Fruit fly (Drosophila melanogaster): ENCODE results near the gene Obp99b.
A peak's percentile ranks its signal among the peaks of the same experiment; 100 is the strongest.

Gene Obp99b

DNA sequence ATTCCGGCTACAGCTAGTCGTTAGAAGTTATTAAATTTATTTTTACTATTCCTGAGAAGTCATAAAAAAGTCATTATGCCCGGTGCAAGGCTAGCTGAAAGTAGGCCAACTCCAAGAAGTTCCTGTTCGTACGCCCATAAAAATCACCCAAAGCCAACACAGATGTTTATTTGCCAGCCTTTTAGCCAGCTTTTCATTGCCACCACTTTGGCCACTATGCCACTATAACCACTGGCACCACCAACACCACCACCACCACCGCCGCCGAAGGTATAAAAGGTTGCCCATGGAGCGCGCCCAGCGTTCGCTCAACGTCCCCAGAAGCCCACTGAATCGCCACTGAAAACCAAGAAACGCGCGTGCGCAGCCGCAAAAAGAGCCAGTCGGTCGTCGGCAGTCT lies 1.7 kb upstream of the Obp99b start, which contains the start of gene CG15506:
CG15506 (plus strand) TSS at position 301 of the 400 bp plus-strand sequence.
- TF ChIP-seq jim (GFP tag; optimal IDR thresholded peaks at IDR 0.05) (no peak), CG9705 (GFP tag; optimal IDR thresholded peaks at IDR 0.05) (no peak), HLH106 (tag; optimal IDR thresholded peaks at IDR 0.05) (no peak), pan (optimal IDR thresholded peaks at IDR 0.05) (no peak), CrebA (GFP tag; optimal IDR thresholded peaks at IDR 0.05; ENCODE audit: borderline replicate concordance) (no peak), br (GFP tag; optimal IDR thresholded peaks at IDR 0.05) (no peak), GATAd (GFP tag; optimal IDR thresholded peaks at IDR 0.05) (no peak), dl (GFP tag; optimal IDR thresholded peaks at IDR 0.05; ENCODE audit: insufficient read depth in 1 of 2, partially characterized antibody in 2 of 2) (no peak), Rel (GFP tag; optimal IDR thresholded peaks at IDR 0.05) (no peak), Rel (tag; optimal IDR thresholded peaks at IDR 0.05) (no peak), tai (GFP tag; optimal IDR thresholded peaks at IDR 0.05) (no peak), Abd-B (GFP tag; optimal IDR thresholded peaks at IDR 0.05) (no peak), foxo (GFP tag; optimal IDR thresholded peaks at IDR 0.05) (no peak), OdsH (GFP tag; optimal IDR thresholded peaks at IDR 0.05) (no peak), psq (GFP tag; optimal IDR thresholded peaks at IDR 0.05) (no peak), dsf (GFP tag; optimal IDR thresholded peaks at IDR 0.05; ENCODE audit: borderline replicate concordance) (no peak), Hr83 (GFP tag; optimal IDR thresholded peaks at IDR 0.05; ENCODE audit: poor library complexity, severe bottlenecking) (no peak)

DNA sequence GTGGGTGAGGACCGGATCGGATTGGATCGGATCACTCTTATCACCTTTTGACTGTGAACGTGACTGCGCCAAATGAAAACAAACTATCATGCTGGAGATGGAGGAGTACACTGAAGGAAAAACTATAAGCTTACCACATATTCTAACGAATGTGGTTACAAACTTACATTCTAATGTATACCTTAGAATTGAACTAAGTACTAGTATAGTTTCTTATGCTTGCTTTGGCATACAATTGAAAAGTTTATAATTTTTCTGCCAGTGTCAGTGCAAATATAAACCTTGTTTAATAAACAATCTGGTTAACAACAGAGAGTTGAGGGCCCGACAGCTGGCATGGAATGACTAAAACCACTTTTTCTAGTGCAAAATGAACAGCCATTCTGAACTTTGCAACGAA lies 823 bp upstream of the Obp99b start:
- TF ChIP-seq Vsx2 (GFP tag; optimal IDR thresholded peaks at IDR 0.05; ENCODE audit: partially characterized antibody) (no peak), CrebA (GFP tag; optimal IDR thresholded peaks at IDR 0.05; ENCODE audit: borderline replicate concordance) (no peak), pan (optimal IDR thresholded peaks at IDR 0.05) (no peak), dmrt93B (GFP tag; optimal IDR thresholded peaks at IDR 0.05) (no peak), Hr78 (GFP tag; optimal IDR thresholded peaks at IDR 0.05) (no peak), rgr (GFP tag; optimal IDR thresholded peaks at IDR 0.05) (no peak), CG9705 (GFP tag; optimal IDR thresholded peaks at IDR 0.05) (no peak), Hr83 (GFP tag; optimal IDR thresholded peaks at IDR 0.05; ENCODE audit: poor library complexity, severe bottlenecking) (no peak), Sp1 (GFP tag; optimal IDR thresholded peaks at IDR 0.05) (no peak), N (GFP tag; optimal IDR thresholded peaks at IDR 0.05) (no peak), CG32264 (GFP tag; optimal IDR thresholded peaks at IDR 0.05) (no peak), Dfd (GFP tag; optimal IDR thresholded peaks at IDR 0.05) (no peak), Hnf4 (GFP tag; optimal IDR thresholded peaks at IDR 0.05) (no peak), ey (GFP tag; optimal IDR thresholded peaks at IDR 0.05) (no peak), jim (GFP tag; optimal IDR thresholded peaks at IDR 0.05) (no peak), HLH106 (tag; optimal IDR thresholded peaks at IDR 0.05) (no peak)

DNA sequence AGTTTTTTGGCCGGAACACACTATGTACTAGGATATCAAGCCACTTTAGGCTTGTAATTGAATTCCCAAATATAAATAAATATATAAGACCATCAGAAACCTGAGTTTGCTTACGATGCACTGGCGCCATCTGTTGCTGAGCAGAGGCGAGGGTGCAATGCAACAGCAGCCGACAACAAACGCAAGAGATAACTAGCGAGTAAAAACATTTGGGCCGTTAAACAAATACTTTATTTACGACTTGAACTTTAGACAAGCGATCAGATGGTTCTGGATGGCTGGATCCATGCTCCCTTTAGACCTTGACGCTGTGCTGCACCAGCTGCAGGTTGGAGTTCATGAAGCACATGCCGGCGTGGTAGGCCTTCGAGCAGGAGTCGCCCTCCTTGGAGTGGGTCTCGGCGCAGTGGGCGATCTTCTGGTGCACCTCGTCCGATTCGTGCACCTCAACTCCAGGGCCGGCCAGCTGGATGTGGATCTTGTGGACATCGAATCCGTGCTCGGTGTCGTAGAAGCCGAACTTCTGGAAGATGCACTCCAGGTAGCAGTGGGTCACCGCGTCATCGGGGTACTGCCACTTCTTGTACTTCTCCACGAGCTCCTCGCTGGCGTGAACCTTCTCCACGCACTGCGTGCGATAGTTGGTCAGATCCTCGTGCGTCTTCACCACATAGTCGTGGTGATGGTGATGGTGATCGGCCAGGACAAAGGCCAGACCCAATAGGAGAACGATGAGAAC lies 484 bp downstream of the Obp99b start:
- peak; percentile 52 for TF ChIP-seq Hr83 (GFP tag; optimal IDR thresholded peaks at IDR 0.05; ENCODE audit: poor library complexity, severe bottlenecking)
- peak; percentile 8 for TF ChIP-seq brk (GFP tag; optimal IDR thresholded peaks at IDR 0.05)
- no peak for TF ChIP-seq CG9705 (GFP tag; optimal IDR thresholded peaks at IDR 0.05)

DNA sequence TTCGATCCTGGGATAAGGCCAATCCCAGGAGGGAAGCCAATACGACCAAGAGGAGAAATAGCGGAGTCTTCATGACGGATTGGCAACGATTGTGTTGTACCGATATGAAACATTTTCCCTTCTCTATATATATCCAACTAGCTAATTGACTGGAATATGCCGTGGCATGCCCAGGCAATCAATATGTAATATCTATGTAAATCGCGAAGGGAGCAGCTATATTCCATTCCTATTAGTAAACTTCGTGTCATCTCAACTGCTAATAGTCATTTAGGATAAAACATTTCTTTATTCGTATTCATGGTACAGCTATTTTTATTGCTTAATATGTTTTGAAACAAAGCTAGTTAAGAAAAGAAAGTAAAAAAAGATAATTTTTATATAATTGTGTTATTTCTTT lies 1.4 kb downstream of the Obp99b start, which contains the start of gene Dup99B:
Dup99B (minus strand) TSS at position 101 of the 400 bp plus-strand sequence.
- TF ChIP-seq usp (GFP tag; optimal IDR thresholded peaks at IDR 0.05) (no peak), Jra (GFP tag; optimal IDR thresholded peaks at IDR 0.05) (no peak), Vsx2 (GFP tag; optimal IDR thresholded peaks at IDR 0.05; ENCODE audit: partially characterized antibody) (no peak), Hr83 (GFP tag; optimal IDR thresholded peaks at IDR 0.05; ENCODE audit: poor library complexity, severe bottlenecking) (no peak), psq (GFP tag; optimal IDR thresholded peaks at IDR 0.05) (no peak), GATAd (GFP tag; optimal IDR thresholded peaks at IDR 0.05) (no peak), CG9705 (GFP tag; optimal IDR thresholded peaks at IDR 0.05) (no peak), Dif (GFP tag; optimal IDR thresholded peaks at IDR 0.05; ENCODE audit: partially characterized antibody) (no peak), Abd-B (GFP tag; optimal IDR thresholded peaks at IDR 0.05) (no peak), dmrt93B (GFP tag; optimal IDR thresholded peaks at IDR 0.05) (no peak), br (GFP tag; optimal IDR thresholded peaks at IDR 0.05) (no peak), Myc (optimal IDR thresholded peaks at IDR 0.05) (no peak), rgr (GFP tag; optimal IDR thresholded peaks at IDR 0.05) (no peak)

Data from whole organism, wandering third instar larva.